Fruit fly (Drosophila melanogaster): ENCODE results near the gene TfIIA-S-2.

The TfIIA-S-2 gene

dm6 chrX:1011543-1012085 is at the start of gene TfIIA-S-2, which contains the start of gene CG14631:
Gene TfIIA-S-2 (minus strand): TSS chrX:1011643.
Gene CG14631 (plus strand): TSS chrX:1012035.
- TF ChIP-seq tj (GFP tag; optimal IDR thresholded peaks at IDR 0.05): no peak
- no peak for TF ChIP-seq ovo (GFP tag; optimal IDR thresholded peaks at IDR 0.05)
- TF ChIP-seq CG7101 (tag; optimal IDR thresholded peaks at IDR 0.05): no peak
- no peak for TF ChIP-seq pad (GFP tag; optimal IDR thresholded peaks at IDR 0.05)
- no peak for TF ChIP-seq Mnt (GFP tag; optimal IDR thresholded peaks at IDR 0.05)
- TF ChIP-seq CG33017 (tag; optimal IDR thresholded peaks at IDR 0.05): no peak
- no peak for TF ChIP-seq CG5204 (GFP tag; optimal IDR thresholded peaks at IDR 0.05)
- no peak for TF ChIP-seq kay (GFP tag; ENCODE audit: borderline replicate concordance)
- TF ChIP-seq CG11617 (GFP tag; optimal IDR thresholded peaks at IDR 0.05): no peak
- no peak for TF ChIP-seq CG7045 (GFP tag; optimal IDR thresholded peaks at IDR 0.05)
- TF ChIP-seq toe (GFP tag; optimal IDR thresholded peaks at IDR 0.05): no peak

- TF ChIP-seq CG1620 (GFP tag; optimal IDR thresholded peaks at IDR 0.05) (no peak), tj (GFP tag; optimal IDR thresholded peaks at IDR 0.05) (peak; percentile 92)
Observed at dm6 chrX:1056338-1056737, 44.9 kb upstream of the TfIIA-S-2 start.

dm6 chrX:1052684-1053389 is 41.4 kb upstream of the TfIIA-S-2 start:
- TF ChIP-seq pad (GFP tag; optimal IDR thresholded peaks at IDR 0.05) (no peak), CG1620 (GFP tag; optimal IDR thresholded peaks at IDR 0.05) (no peak), ovo (GFP tag; optimal IDR thresholded peaks at IDR 0.05) (no peak), toe (GFP tag; optimal IDR thresholded peaks at IDR 0.05) (no peak), cic (GFP tag; optimal IDR thresholded peaks at IDR 0.05) (no peak), tj (GFP tag; optimal IDR thresholded peaks at IDR 0.05) (peak; percentile 13), CG14711 (tag; optimal IDR thresholded peaks at IDR 0.05) (peak; percentile 0), bab1 (GFP tag; optimal IDR thresholded peaks at IDR 0.05) (no peak), CG7045 (GFP tag; optimal IDR thresholded peaks at IDR 0.05) (no peak), Hr96 (GFP tag; optimal IDR thresholded peaks at IDR 0.05) (no peak), Clk (GFP tag; optimal IDR thresholded peaks at IDR 0.05) (no peak), CG12768 (GFP tag; optimal IDR thresholded peaks at IDR 0.05) (no peak), CG7101 (tag; optimal IDR thresholded peaks at IDR 0.05) (peak; percentile 37), CG11617 (GFP tag; optimal IDR thresholded peaks at IDR 0.05) (peak; percentile 23), cnc (optimal IDR thresholded peaks at IDR 0.05) (no peak), Mnt (GFP tag; optimal IDR thresholded peaks at IDR 0.05) (no peak), kay (GFP tag; ENCODE audit: borderline replicate concordance) (no peak), CG33017 (tag; optimal IDR thresholded peaks at IDR 0.05) (peak; percentile 25), Crg-1 (GFP tag; optimal IDR thresholded peaks at IDR 0.05) (no peak), CG5204 (GFP tag; optimal IDR thresholded peaks at IDR 0.05) (no peak)

dm6 chrX:1051251-1051629 is 39.8 kb upstream of the TfIIA-S-2 start, which contains the start of gene CG14629:
Gene CG14629 (plus strand): TSS chrX:1051525.
- no peak for TF ChIP-seq kay (GFP tag; ENCODE audit: borderline replicate concordance)
- TF ChIP-seq CG12768 (GFP tag; optimal IDR thresholded peaks at IDR 0.05): no peak
- peak; percentile 40 for TF ChIP-seq cic (GFP tag; optimal IDR thresholded peaks at IDR 0.05)
- TF ChIP-seq CG11617 (GFP tag; optimal IDR thresholded peaks at IDR 0.05): no peak
- TF ChIP-seq CG7101 (tag; optimal IDR thresholded peaks at IDR 0.05): peak; percentile 14
- no peak for TF ChIP-seq CG7045 (GFP tag; optimal IDR thresholded peaks at IDR 0.05)
- no peak for TF ChIP-seq tj (GFP tag; optimal IDR thresholded peaks at IDR 0.05)
- peak; percentile 29 for TF ChIP-seq Mnt (GFP tag; optimal IDR thresholded peaks at IDR 0.05)
- no peak for TF ChIP-seq CG1620 (GFP tag; optimal IDR thresholded peaks at IDR 0.05)

dm6 chrX:1050617-1051250 is 39.3 kb upstream of the TfIIA-S-2 start:
- TF ChIP-seq ovo (GFP tag; optimal IDR thresholded peaks at IDR 0.05) (no peak), kay (GFP tag; ENCODE audit: borderline replicate concordance) (no peak), CG12768 (GFP tag; optimal IDR thresholded peaks at IDR 0.05) (no peak), CG5204 (GFP tag; optimal IDR thresholded peaks at IDR 0.05) (no peak), Mnt (GFP tag; optimal IDR thresholded peaks at IDR 0.05) (no peak)

dm6 chrX:1047695-1048094 is 36.3 kb upstream of the TfIIA-S-2 start:
- TF ChIP-seq CG12768 (GFP tag; optimal IDR thresholded peaks at IDR 0.05) (no peak), CG33017 (tag; optimal IDR thresholded peaks at IDR 0.05) (no peak), CG11617 (GFP tag; optimal IDR thresholded peaks at IDR 0.05) (no peak), toe (GFP tag; optimal IDR thresholded peaks at IDR 0.05) (no peak), pad (GFP tag; optimal IDR thresholded peaks at IDR 0.05) (no peak), cic (GFP tag; optimal IDR thresholded peaks at IDR 0.05) (no peak), Clk (GFP tag; optimal IDR thresholded peaks at IDR 0.05) (no peak), CG7101 (tag; optimal IDR thresholded peaks at IDR 0.05) (no peak), CG7045 (GFP tag; optimal IDR thresholded peaks at IDR 0.05) (no peak)

dm6 chrX:1045924-1046323 is 34.5 kb upstream of the TfIIA-S-2 start, which contains the start of gene CG42259:
Gene CG42259 (plus strand): TSS chrX:1046224.
- TF ChIP-seq tj (GFP tag; optimal IDR thresholded peaks at IDR 0.05) (no peak), Hr96 (GFP tag; optimal IDR thresholded peaks at IDR 0.05) (no peak), CG14711 (tag; optimal IDR thresholded peaks at IDR 0.05) (no peak), toe (GFP tag; optimal IDR thresholded peaks at IDR 0.05) (no peak), CG11617 (GFP tag; optimal IDR thresholded peaks at IDR 0.05) (no peak), pad (GFP tag; optimal IDR thresholded peaks at IDR 0.05) (no peak), cnc (optimal IDR thresholded peaks at IDR 0.05) (no peak)
